Fruit fly (Drosophila melanogaster) whole organism, embryonic: Measurements from ENCODE around the gene CG5191.

Experiments used
- Adf1 ChIP-seq: fragments of 200-800 bp; sonication (Bioruptor generic); IDR thresholded peaks from 2 replicates; pipeline ENCODE4 v1.3.6; 2022; ENCODE audit warnings: missing biosample characterization, missing genetic modification characterization
- CG10267 ChIP-seq: fragments of 200-800 bp; sonication (Bioruptor generic); optimal IDR thresholded peaks from 2 replicates; lab custom pipeline; 2018; ENCODE audit warnings: missing biosample characterization, mild to moderate bottlenecking, missing genetic modification characterization, moderate library complexity
- CG10274 ChIP-seq: fragments of 200-800 bp; sonication (Bioruptor generic); optimal IDR thresholded peaks from 3 replicates; lab custom pipeline; 2017; ENCODE audit warnings: missing biosample characterization, mild to moderate bottlenecking, missing genetic modification characterization
- CG10431 ChIP-seq: fragments of 200-800 bp; sonication (Bioruptor generic); optimal IDR thresholded peaks from 3 replicates; lab custom pipeline; 2018; ENCODE audit warnings: missing biosample characterization, mild to moderate bottlenecking, missing genetic modification characterization
- CG10462 ChIP-seq: fragments of 200-800 bp; sonication (Bioruptor generic); optimal IDR thresholded peaks from 2 replicates; lab custom pipeline; 2016; ENCODE audit warnings: missing biosample characterization, missing genetic modification characterization
- CG10979 ChIP-seq: fragments of 200-800 bp; sonication (Bioruptor generic); optimal IDR thresholded peaks from 2 replicates; lab custom pipeline; 2018; ENCODE audit warnings: missing biosample characterization, mild to moderate bottlenecking, missing genetic modification characterization, moderate library complexity
- CG11695 ChIP-seq: fragments of 200-800 bp; sonication (Bioruptor generic); IDR thresholded peaks from 3 replicates; pipeline ENCODE4 v1.3.6; 2022; ENCODE audit warnings: missing biosample characterization, missing genetic modification characterization
- CG11723 ChIP-seq: fragments of 200-800 bp; sonication (Bioruptor generic); optimal IDR thresholded peaks from 2 replicates; lab custom pipeline; 2017; ENCODE audit warnings: missing biosample characterization, mild to moderate bottlenecking, missing genetic modification characterization
- CG12391 ChIP-seq: fragments of 200-800 bp; sonication (Bioruptor generic); optimal IDR thresholded peaks from 3 replicates; lab custom pipeline; 2018; ENCODE audit warnings: missing biosample characterization, mild to moderate bottlenecking, missing genetic modification characterization, moderate library complexity
- CG13424 ChIP-seq: fragments of 200-800 bp; sonication (Bioruptor generic); optimal IDR thresholded peaks from 2 replicates; lab custom pipeline; 2019; ENCODE audit warnings: missing biosample characterization, mild to moderate bottlenecking, missing genetic modification characterization, moderate library complexity
- CG15514 ChIP-seq: fragments of 200-800 bp; sonication (Bioruptor generic); optimal IDR thresholded peaks from 3 replicates; lab custom pipeline; 2017; ENCODE audit warnings: missing biosample characterization, missing genetic modification characterization, mild to moderate bottlenecking, moderate library complexity, missing genetic modification reagents
- CG2120 ChIP-seq: fragments of 200-800 bp; sonication (Bioruptor generic); optimal IDR thresholded peaks from 3 replicates; lab custom pipeline; 2016; ENCODE audit warnings: missing biosample characterization, missing genetic modification characterization
- CG2889 ChIP-seq: fragments of 200-800 bp; sonication (Bioruptor generic); IDR thresholded peaks from 3 replicates; pipeline ENCODE4 v1.3.6; 2022; ENCODE audit warnings: missing biosample characterization, missing genetic modification characterization
- CG3163 ChIP-seq: fragments of 200-800 bp; sonication (Bioruptor generic); optimal IDR thresholded peaks from 3 replicates; lab custom pipeline; 2016; ENCODE audit warnings: missing biosample characterization, missing genetic modification characterization
- CG3281 ChIP-seq: fragments of 200-800 bp; sonication (Bioruptor generic); optimal IDR thresholded peaks from 3 replicates; lab custom pipeline; 2017; ENCODE audit warnings: missing biosample characterization, mild to moderate bottlenecking, missing genetic modification characterization
- CG3838 ChIP-seq: fragments of 200-800 bp; sonication (Bioruptor generic); optimal IDR thresholded peaks from 3 replicates; lab custom pipeline; 2016; ENCODE audit warnings: missing biosample characterization, missing genetic modification characterization
- CG43689 ChIP-seq: fragments of 200-800 bp; sonication (Bioruptor generic); IDR thresholded peaks from 2 replicates; pipeline ENCODE4 v1.3.6; 2022; ENCODE audit warnings: missing biosample characterization, missing genetic modification characterization
- CG4617 ChIP-seq: fragments of 200-800 bp; sonication (Bioruptor generic); optimal IDR thresholded peaks from 3 replicates; lab custom pipeline; 2016; ENCODE audit warnings: missing biosample characterization, missing genetic modification characterization, borderline replicate concordance
- CG4854 ChIP-seq: fragments of 200-800 bp; sonication (Bioruptor generic); optimal IDR thresholded peaks from 2 replicates; lab custom pipeline; 2016; ENCODE audit warnings: missing biosample characterization, missing genetic modification characterization, inconsistent platforms
- CG5180 ChIP-seq: fragments of 200-800 bp; sonication (Bioruptor generic); optimal IDR thresholded peaks from 3 replicates; lab custom pipeline; 2017; ENCODE audit warnings: missing biosample characterization, missing genetic modification characterization, mild to moderate bottlenecking, moderate library complexity, missing genetic modification reagents
- CG6813 ChIP-seq: fragments of 200-800 bp; sonication (Bioruptor generic); optimal IDR thresholded peaks from 2 replicates; lab custom pipeline; 2017; ENCODE audit warnings: missing biosample characterization, missing genetic modification characterization, mild to moderate bottlenecking, moderate library complexity, missing genetic modification reagents
- CG7786 ChIP-seq: fragments of 200-800 bp; sonication (Bioruptor generic); optimal IDR thresholded peaks from 2 replicates; lab custom pipeline; 2016; ENCODE audit warnings: missing biosample characterization, missing genetic modification characterization
- Dll ChIP-seq: fragments of 200-800 bp; sonication (Bioruptor generic); IDR thresholded peaks from 4 replicates; pipeline ENCODE4 v1.3.6; 2022; ENCODE audit warnings: missing biosample characterization, missing genetic modification characterization; ENCODE audit not compliant: partially characterized antibody
- Dp ChIP-seq: fragments of 200-800 bp; sonication (Bioruptor generic); optimal IDR thresholded peaks from 2 replicates; lab custom pipeline; 2018; ENCODE audit warnings: missing biosample characterization, mild to moderate bottlenecking, missing genetic modification characterization, moderate library complexity
- E2f1 ChIP-seq: fragments of 200-800 bp; sonication (Bioruptor generic); IDR thresholded peaks from 2 replicates; pipeline ENCODE4 v1.3.6; 2022; ENCODE audit warnings: missing biosample characterization, missing genetic modification characterization
- HLH3B ChIP-seq: fragments of 200-800 bp; sonication (Bioruptor generic); IDR thresholded peaks from 2 replicates; pipeline ENCODE4 v1.3.6; 2022; ENCODE audit warnings: missing biosample characterization, missing genetic modification characterization
- HLH54F ChIP-seq: fragments of 200-800 bp; sonication (Bioruptor generic); optimal IDR thresholded peaks from 3 replicates; lab custom pipeline; 2016; ENCODE audit warnings: missing biosample characterization, missing genetic modification characterization
- Kr ChIP-seq: fragments of 200-800 bp; sonication (Bioruptor generic); optimal IDR thresholded peaks from 2 replicates; lab custom pipeline; 2017; ENCODE audit warnings: missing biosample characterization, mild to moderate bottlenecking, missing genetic modification characterization
- Lhr ChIP-seq: fragments of 200-800 bp; sonication (Bioruptor generic); optimal IDR thresholded peaks from 3 replicates; lab custom pipeline; 2017; ENCODE audit warnings: mild to moderate bottlenecking, missing biosample characterization, missing genetic modification reagents, missing genetic modification characterization
- Oaz ChIP-seq: fragments of 200-800 bp; sonication (Bioruptor generic); IDR thresholded peaks from 2 replicates; pipeline ENCODE4 v1.3.6; 2022; ENCODE audit warnings: missing biosample characterization, missing genetic modification characterization
- Oli ChIP-seq: fragments of 200-800 bp; sonication (Bioruptor generic); optimal IDR thresholded peaks from 2 replicates; lab custom pipeline; 2018; ENCODE audit warnings: missing biosample characterization, mild to moderate bottlenecking, missing genetic modification characterization, moderate library complexity
- Poxn ChIP-seq: fragments of 200-800 bp; sonication (Bioruptor generic); IDR thresholded peaks from 2 replicates; pipeline ENCODE4 v1.3.6; 2022; ENCODE audit warnings: missing biosample characterization, missing genetic modification characterization
- Spps ChIP-seq: fragments of 200-800 bp; sonication (Bioruptor generic); optimal IDR thresholded peaks from 2 replicates; lab custom pipeline; 2018; ENCODE audit warnings: missing biosample characterization, mild to moderate bottlenecking, missing genetic modification characterization
- Stat92E ChIP-seq, 3 experiments: fragments of >200 bp in 2 of 3; fragments of 200-800 bp in 1 of 3; sonication (Bioruptor generic) in 1 of 3; optimal IDR thresholded peaks; 2 replicates each; lab custom pipeline; 2017 to 2019; ENCODE audit warnings: missing biosample characterization in 3 of 3, missing genetic modification characterization in 3 of 3, mild to moderate bottlenecking in 1 of 3, moderate library complexity in 1 of 3
- crp ChIP-seq, 2 experiments: fragments of 200-800 bp; sonication (Bioruptor generic); optimal IDR thresholded peaks; 2 replicates in 1 of 2; 3 replicates in 1 of 2; lab custom pipeline; 2017; ENCODE audit warnings: missing biosample characterization in 2 of 2, missing genetic modification characterization in 2 of 2, mild to moderate bottlenecking in 1 of 2, moderate library complexity in 1 of 2
- dan ChIP-seq: fragments of 200-800 bp; sonication (Bioruptor generic); IDR thresholded peaks from 2 replicates; pipeline ENCODE4 v1.3.6; 2022; ENCODE audit warnings: missing biosample characterization, missing genetic modification characterization
- exex ChIP-seq: fragments of 200-800 bp; sonication (Bioruptor generic); optimal IDR thresholded peaks from 4 replicates; lab custom pipeline; 2018; ENCODE audit warnings: missing biosample characterization, mild to moderate bottlenecking, missing genetic modification characterization, moderate library complexity
- fd3F ChIP-seq: fragments of 200-800 bp; sonication (Bioruptor generic); optimal IDR thresholded peaks from 2 replicates; lab custom pipeline; 2018; ENCODE audit warnings: missing biosample characterization, mild to moderate bottlenecking, missing genetic modification characterization, moderate library complexity
- fd96Cb ChIP-seq: fragments of 200-800 bp; sonication (Bioruptor generic); optimal IDR thresholded peaks from 2 replicates; lab custom pipeline; 2018; ENCODE audit warnings: missing biosample characterization, mild to moderate bottlenecking, missing genetic modification characterization, moderate library complexity
- grau ChIP-seq: fragments of 200-800 bp; optimal IDR thresholded peaks from 3 replicates; lab custom pipeline; 2019; ENCODE audit warnings: missing biosample characterization, mild to moderate bottlenecking, missing genetic modification characterization, moderate library complexity
- h ChIP-seq: fragments of >200 bp; optimal IDR thresholded peaks from 2 replicates; lab custom pipeline; 2017
- ham ChIP-seq: fragments of 200-800 bp; sonication (Bioruptor generic); IDR thresholded peaks from 2 replicates; pipeline ENCODE4 v1.3.6; 2022; ENCODE audit warnings: missing biosample characterization, missing genetic modification characterization
- kni ChIP-seq: fragments of 200-800 bp; sonication (Bioruptor generic); optimal IDR thresholded peaks from 3 replicates; lab custom pipeline; 2017; ENCODE audit warnings: mild to moderate bottlenecking, missing biosample characterization, missing genetic modification reagents, missing genetic modification characterization
- nerfin-2 ChIP-seq: fragments of 200-800 bp; sonication (Bioruptor generic); IDR thresholded peaks from 2 replicates; pipeline ENCODE4 v1.3.6; 2022; ENCODE audit warnings: missing biosample characterization, missing genetic modification characterization; ENCODE audit not compliant: partially characterized antibody
- odd ChIP-seq: fragments of 200-800 bp; sonication (Bioruptor generic); optimal IDR thresholded peaks from 2 replicates; lab custom pipeline; 2017; ENCODE audit warnings: missing biosample characterization, mild to moderate bottlenecking, missing genetic modification characterization
- psq ChIP-seq: fragments of 200-800 bp; sonication (Bioruptor generic); optimal IDR thresholded peaks from 2 replicates; lab custom pipeline; 2017; ENCODE audit warnings: missing biosample characterization, missing genetic modification characterization
- rib ChIP-seq: fragments of 200-800 bp; sonication (Bioruptor generic); IDR thresholded peaks from 2 replicates; pipeline ENCODE4 v1.3.6; 2022; ENCODE audit warnings: missing biosample characterization, missing genetic modification characterization
- schlank ChIP-seq: fragments of 200-800 bp; sonication (Bioruptor generic); optimal IDR thresholded peaks from 2 replicates; lab custom pipeline; 2018; ENCODE audit warnings: missing biosample characterization, mild to moderate bottlenecking, missing genetic modification characterization
- sens ChIP-seq: fragments of 200-800 bp; sonication (Bioruptor generic); peaks from one replicate; lab custom pipeline; 2016; ENCODE audit warnings: missing biosample characterization, missing genetic modification characterization
- tup ChIP-seq: fragments of 200-800 bp; sonication (Bioruptor generic); optimal IDR thresholded peaks from 2 replicates; lab custom pipeline; 2016; ENCODE audit warnings: missing biosample characterization, mild to moderate bottlenecking, missing genetic modification characterization, moderate library complexity
- wor ChIP-seq: fragments of 200-800 bp; sonication (Bioruptor generic); IDR thresholded peaks from 2 replicates; pipeline ENCODE4 v1.3.6; 2022; ENCODE audit warnings: missing biosample characterization, missing genetic modification characterization

Gene CG5191

DNA sequence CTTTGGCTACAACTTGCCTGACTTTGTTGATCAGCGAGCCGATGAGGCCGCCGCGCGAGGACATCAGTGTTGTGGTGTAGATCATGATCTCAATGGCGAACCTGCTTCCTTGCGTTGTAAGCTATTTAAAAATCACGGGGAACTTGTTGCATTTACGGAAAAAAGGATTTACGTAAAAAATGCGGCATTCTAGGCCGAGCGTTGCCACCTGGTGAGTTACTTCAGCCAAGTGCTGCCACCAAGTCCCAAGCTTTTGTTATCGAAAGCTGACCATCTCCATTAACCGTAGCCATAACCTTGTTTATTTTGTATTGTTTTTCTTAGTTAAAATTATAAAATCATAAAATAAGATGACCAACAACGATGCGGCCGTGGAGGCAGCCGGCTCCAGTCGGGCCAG is 16.1 kb downstream of the CG5191 start, which contains the start of the genes TFAM and CG5412 (continued):
- TF ChIP-seq Poxn (GFP tag; lab: Robert Waterston, UW) (no peak), Oaz (GFP tag; lab: Robert Waterston, UW) (no peak), Stat92E (GFP tag; optimal IDR thresholded peaks at IDR 0.05; lab: Kevin White, UChicago) (peak in 1 of 3 experiments; percentile 49), CG10267 (tag; lab: Kevin White, UChicago) (no peak), Adf1 (GFP tag; lab: Robert Waterston, UW) (no peak), grau (no peak), CG6813 (GFP tag; lab: Kevin White, UChicago) (peak; percentile 2), schlank (tag; lab: Kevin White, UChicago) (no peak), CG10431 (GFP tag; lab: Kevin White, UChicago) (no peak), CG10979 (tag; lab: Kevin White, UChicago) (no peak), fd96Cb (tag; lab: Kevin White, UChicago) (no peak), CG4854 (GFP tag; lab: Kevin White, UChicago) (no peak), tup (no peak), dan (GFP tag; lab: Robert Waterston, UW) (no peak), HLH54F (GFP tag; lab: Kevin White, UChicago) (no peak), psq (no peak), Dp (GFP tag; lab: Kevin White, UChicago) (peak; percentile 38), CG11695 (no peak), HLH3B (no peak), CG12391 (tag; lab: Kevin White, UChicago) (no peak), CG43689 (no peak), Lhr (GFP tag; lab: Kevin White, UChicago) (peak; percentile 13), Oli (no peak), E2f1 (GFP tag; lab: Robert Waterston, UW) (no peak), CG10462 (GFP tag; lab: Kevin White, UChicago) (no peak), CG15514 (GFP tag; lab: Kevin White, UChicago) (no peak), odd (no peak), Spps (no peak), Dll (GFP tag; lab: Robert Waterston, UW) (no peak; the same call in 3 of the 4 replicates), CG3838 (GFP tag; lab: Kevin White, UChicago) (no peak), CG2889 (GFP tag; lab: Robert Waterston, UW) (no peak), Kr (GFP tag; lab: Kevin White, UChicago) (no peak), CG3163 (GFP tag; lab: Kevin White, UChicago) (no peak), CG2120 (GFP tag; lab: Kevin White, UChicago) (no peak), sens (peak; percentile 83), h (lab: Kevin White, UChicago) (no peak), CG5180 (GFP tag; lab: Kevin White, UChicago) (no peak), nerfin-2 (GFP tag; lab: Robert Waterston, UW) (no peak), exex (tag; lab: Kevin White, UChicago) (no peak), CG4617 (GFP tag; lab: Kevin White, UChicago) (peak; percentile 85), CG3281 (GFP tag; lab: Kevin White, UChicago) (no peak), ham (GFP tag; lab: Robert Waterston, UW) (no peak), CG11723 (GFP tag; lab: Kevin White, UChicago) (no peak), kni (GFP tag; lab: Kevin White, UChicago) (no peak), fd3F (GFP tag; lab: Kevin White, UChicago) (no peak), wor (GFP tag; lab: Robert Waterston, UW) (no peak), CG13424 (tag; lab: Kevin White, UChicago) (no peak), CG7786 (GFP tag; lab: Kevin White, UChicago) (no peak), CG10274 (no peak), crp (GFP tag; optimal IDR thresholded peaks at IDR 0.05; lab: Kevin White, UChicago) (no peak), rib (GFP tag; lab: Robert Waterston, UW) (no peak)
